Worm (Caenorhabditis elegans) whole organism, L1 larva: ENCODE results near the gene C25E10.13.

Experiments
- aly-2 ChIP-seq: fragments of 150-350 bp; optimal IDR thresholded peaks from 2 replicates; lab custom pipeline; 2014; ENCODE audit warnings: missing biosample characterization, missing genetic modification characterization
- ama-1 ChIP-seq: fragments of 150-350 bp; optimal IDR thresholded peaks from 2 replicates; lab custom pipeline; 2014
- nhr-237 ChIP-seq: fragments of 150-350 bp; optimal IDR thresholded peaks from 2 replicates; lab custom pipeline; 2014; ENCODE audit warnings: missing biosample characterization, missing genetic modification characterization
- nhr-28 ChIP-seq: fragments of 150-350 bp; optimal IDR thresholded peaks from 2 replicates; lab custom pipeline; 2014; ENCODE audit warnings: missing biosample characterization, missing genetic modification characterization
- pqm-1 ChIP-seq: sonication (generic microtip); optimal IDR thresholded peaks from 3 replicates; lab custom pipeline; 2017; ENCODE audit warnings: missing biosample characterization, missing genetic modification characterization
- tbx-2 ChIP-seq: sonication (generic microtip); optimal IDR thresholded peaks from 2 replicates; lab custom pipeline; 2016; ENCODE audit warnings: missing genetic modification characterization, missing compliant biosample characterization
- tlp-1 ChIP-seq: fragments of 150-350 bp; optimal IDR thresholded peaks from 2 replicates; lab custom pipeline; 2014; ENCODE audit warnings: missing biosample characterization, missing genetic modification characterization
- unc-62 ChIP-seq: fragments of 150-350 bp; optimal IDR thresholded peaks from 2 replicates; lab custom pipeline; 2014; ENCODE audit warnings: missing biosample characterization, missing genetic modification reagents, missing genetic modification characterization
- vab-15 ChIP-seq: sonication (generic microtip); optimal IDR thresholded peaks from 2 replicates; lab custom pipeline; 2017; ENCODE audit warnings: missing genotype, mild to moderate bottlenecking, missing genetic modification characterization, missing compliant biosample characterization
- ztf-11 ChIP-seq, 2 experiments: sonication (generic microtip); optimal IDR thresholded peaks; 2 replicates each; lab custom pipeline; 2016 to 2017; ENCODE audit warnings: missing genetic modification characterization in 2 of 2, missing biosample characterization in 1 of 2, missing compliant biosample characterization in 1 of 2

DNA sequence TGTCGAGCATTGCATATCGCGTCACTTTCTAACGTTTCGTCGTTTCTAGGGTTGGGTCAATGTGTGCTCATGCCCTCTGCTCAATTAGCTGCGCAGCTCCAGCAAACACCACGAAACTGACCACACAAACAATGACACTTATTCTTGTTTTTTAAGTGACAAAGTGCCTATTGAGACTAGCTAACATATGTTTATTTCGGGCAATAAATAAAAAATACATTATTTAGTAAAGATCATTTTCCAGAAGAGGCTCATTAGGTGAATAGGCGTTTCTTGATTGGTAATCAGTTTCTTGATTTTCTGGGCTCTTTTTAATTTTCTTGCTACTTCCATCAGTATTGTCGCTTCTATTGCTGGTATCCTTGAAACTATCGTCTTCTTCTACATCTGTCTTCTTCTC lies 10.2 kb downstream of the C25E10.13 start, which contains the start of gene T27E4.5:
- TF ChIP-seq ama-1 (lab: Kevin White, UChicago) (no peak), aly-2 (tag; lab: Kevin White, UChicago) (no peak), tlp-1 (tag; lab: Kevin White, UChicago) (no peak), ztf-11 (tag; optimal IDR thresholded peaks at IDR 0.05; lab: Kevin White, UChicago) (no peak), vab-15 (tag; lab: Kevin White, UChicago) (no peak), pqm-1 (tag; lab: Kevin White, UChicago) (no peak), nhr-237 (tag; lab: Kevin White, UChicago) (no peak), nhr-28 (no peak), unc-62 (GFP tag; lab: Kevin White, UChicago) (no peak), tbx-2 (no peak)
